Worm (Caenorhabditis elegans): ENCODE results near the gene nhr-102.
"Not testable (repeated sequence)": the region's sequence is repeated elsewhere in the genome, so short reads cannot be mapped to it uniquely, and the experiment has no call there.

The nhr-102 gene

ce11 chrV:15876308-15876707 lies at the start of gene nhr-102:
Gene nhr-102, minus strand, starts transcription at chrV:15876408.
- no peak for TF ChIP-seq unc-62 (GFP tag; optimal IDR thresholded peaks at IDR 0.05)

ce11 chrV:15924307-15924706 lies 48.1 kb upstream of the nhr-102 start, which contains the start of gene nhr-108:
Gene nhr-108, minus strand, starts transcription at chrV:15924472.
- no peak for TF ChIP-seq unc-62 (GFP tag; optimal IDR thresholded peaks at IDR 0.05)

ce11 chrV:15922979-15923378 lies 46.8 kb upstream of the nhr-102 start, which contains the start of gene F35E8.13:
Gene F35E8.13, plus strand, starts transcription at chrV:15923279.
- TF ChIP-seq unc-62 (GFP tag; optimal IDR thresholded peaks at IDR 0.05), result no peak

- no peak for TF ChIP-seq unc-62 (GFP tag; optimal IDR thresholded peaks at IDR 0.05)
Observed at ce11 chrV:15921102-15921501, 44.9 kb upstream of the nhr-102 start, which contains the start of gene cdr-1. Gene cdr-1, plus strand, starts transcription at chrV:15921309.

- no peak for TF ChIP-seq unc-62 (GFP tag; optimal IDR thresholded peaks at IDR 0.05)
Observed at ce11 chrV:15920273-15920672, 44.1 kb upstream of the nhr-102 start, which contains the start of gene F35E8.10. Gene F35E8.10, minus strand, starts transcription at chrV:15920373.

- no peak for TF ChIP-seq unc-62 (GFP tag; optimal IDR thresholded peaks at IDR 0.05)
Observed at ce11 chrV:15917458-15917857, 41.2 kb upstream of the nhr-102 start, which contains the start of gene F35E8.9. Gene F35E8.9, minus strand, starts transcription at chrV:15917558.

- no peak for TF ChIP-seq unc-62 (GFP tag; optimal IDR thresholded peaks at IDR 0.05)
Observed at ce11 chrV:15915919-15916318, 39.7 kb upstream of the nhr-102 start, which contains the start of gene gst-38. Gene gst-38, minus strand, starts transcription at chrV:15916070.

- no peak for TF ChIP-seq unc-62 (GFP tag; optimal IDR thresholded peaks at IDR 0.05)
Observed at ce11 chrV:15915307-15915706, 39.1 kb upstream of the nhr-102 start.

ce11 chrV:15914774-15915173 lies 38.6 kb upstream of the nhr-102 start:
- no peak for TF ChIP-seq unc-62 (GFP tag; optimal IDR thresholded peaks at IDR 0.05)

ce11 chrV:15913714-15914113 lies 37.5 kb upstream of the nhr-102 start, which contains the start of gene F35E8.7:
Gene F35E8.7, plus strand, starts transcription at chrV:15914014.
- TF ChIP-seq unc-62 (GFP tag; optimal IDR thresholded peaks at IDR 0.05), result no peak

- no peak for TF ChIP-seq unc-62 (GFP tag; optimal IDR thresholded peaks at IDR 0.05)
Observed at ce11 chrV:15912677-15913076, 36.5 kb upstream of the nhr-102 start.

ce11 chrV:15911848-15912247 lies 35.6 kb upstream of the nhr-102 start, which contains the start of gene F35E8.6:
Gene F35E8.6, plus strand, starts transcription at chrV:15912148.
- TF ChIP-seq unc-62 (GFP tag; optimal IDR thresholded peaks at IDR 0.05), result no peak

ce11 chrV:15905530-15905929 lies 29.3 kb upstream of the nhr-102 start, which contains the start of the genes F35E8.1 and F35E8.2:
Gene F35E8.1, minus strand, starts transcription at chrV:15905630.
Gene F35E8.2, plus strand, starts transcription at chrV:15905661.
- TF ChIP-seq unc-62 (GFP tag; optimal IDR thresholded peaks at IDR 0.05), result not testable (repeated sequence)

- TF ChIP-seq unc-62 (GFP tag; optimal IDR thresholded peaks at IDR 0.05), result no peak
Observed at ce11 chrV:15900564-15900963, 24.4 kb upstream of the nhr-102 start.

- TF ChIP-seq unc-62 (GFP tag; optimal IDR thresholded peaks at IDR 0.05), result no peak
Observed at ce11 chrV:15899696-15900095, 23.5 kb upstream of the nhr-102 start, which contains the start of gene T06C12.14. Gene T06C12.14, plus strand, starts transcription at chrV:15899996.

- TF ChIP-seq unc-62 (GFP tag; optimal IDR thresholded peaks at IDR 0.05), result no peak
Observed at ce11 chrV:15897696-15898095, 21.5 kb upstream of the nhr-102 start, which contains the start of gene str-60. Gene str-60, plus strand, starts transcription at chrV:15897996.

- TF ChIP-seq unc-62 (GFP tag; optimal IDR thresholded peaks at IDR 0.05), result no peak
Observed at ce11 chrV:15896671-15897070, 20.5 kb upstream of the nhr-102 start, which contains the start of gene nhr-213. Gene nhr-213, minus strand, starts transcription at chrV:15896771.

Data from whole organism, dauer.